Fruit fly (Drosophila melanogaster) whole organism, wandering third instar larva: Measurements from ENCODE around the gene CG3739.

Source experiments
- Abd-B ChIP-seq: fragments of >200 bp; optimal IDR thresholded peaks from 2 replicates; lab custom pipeline; 2017; ENCODE audit warnings: missing biosample characterization, missing genetic modification characterization
- CG32264 ChIP-seq: fragments of 200-800 bp; sonication (Bioruptor generic); optimal IDR thresholded peaks from 2 replicates; lab custom pipeline; 2016; ENCODE audit warnings: missing biosample characterization, missing genetic modification characterization
- CG9705 ChIP-seq: fragments of 200-800 bp; sonication (Bioruptor generic); optimal IDR thresholded peaks from 2 replicates; lab custom pipeline; 2018; ENCODE audit warnings: missing biosample characterization, mild to moderate bottlenecking, missing genetic modification characterization
- CrebA ChIP-seq: fragments of 200-800 bp; sonication (Bioruptor generic); optimal IDR thresholded peaks from 2 replicates; lab custom pipeline; 2016; ENCODE audit warnings: missing biosample characterization, mild to moderate bottlenecking, missing genetic modification characterization, borderline replicate concordance
- Dfd ChIP-seq: fragments of >200 bp; optimal IDR thresholded peaks from 2 replicates; lab custom pipeline; 2017; ENCODE audit warnings: missing biosample characterization, missing genetic modification characterization
- Dif ChIP-seq: fragments of 200-275, 200-300 bp; sonication (Bioruptor generic); optimal IDR thresholded peaks from 2 replicates; lab custom pipeline; 2018; ENCODE audit warnings: missing biosample characterization, missing genetic modification characterization; ENCODE audit not compliant: partially characterized antibody
- GATAd ChIP-seq: sonication (Bioruptor generic); optimal IDR thresholded peaks from 2 replicates; lab custom pipeline; 2016; ENCODE audit warnings: missing biosample characterization, missing genetic modification characterization
- HLH106 ChIP-seq: fragments of 200-800 bp; optimal IDR thresholded peaks from 3 replicates; lab custom pipeline; 2019; ENCODE audit warnings: missing biosample characterization, mild to moderate bottlenecking, missing genetic modification characterization, moderate library complexity
- Hnf4 ChIP-seq: fragments of 200-800 bp; sonication (Bioruptor generic); optimal IDR thresholded peaks from 2 replicates; lab custom pipeline; 2016; ENCODE audit warnings: missing biosample characterization, mild to moderate bottlenecking, missing genetic modification characterization
- Hr78 ChIP-seq: fragments of >200 bp; optimal IDR thresholded peaks from 2 replicates; lab custom pipeline; 2017; ENCODE audit warnings: missing biosample characterization, missing genetic modification characterization
- Hr83 ChIP-seq: fragments of 200-300 bp; sonication (Bioruptor generic); optimal IDR thresholded peaks from 2 replicates; lab custom pipeline; 2016; ENCODE audit warnings: missing biosample characterization, mild to moderate bottlenecking, missing genetic modification characterization, moderate library complexity; ENCODE audit not compliant: poor library complexity, severe bottlenecking
- Jra ChIP-seq: sonication (Bioruptor generic); optimal IDR thresholded peaks from 2 replicates; lab custom pipeline; 2016; ENCODE audit warnings: missing biosample characterization, missing genetic modification characterization
- Mio ChIP-seq: sonication (Bioruptor generic); optimal IDR thresholded peaks from 2 replicates; lab custom pipeline; 2016; ENCODE audit warnings: missing biosample characterization, missing genetic modification characterization
- Myc ChIP-seq: fragments of >200 bp; optimal IDR thresholded peaks from 2 replicates; lab custom pipeline; 2017
- N ChIP-seq: fragments of >200 bp; optimal IDR thresholded peaks from 2 replicates; lab custom pipeline; 2018; ENCODE audit warnings: missing biosample characterization, missing external identifiers, missing genetic modification characterization
- OdsH ChIP-seq: fragments of 200-800 bp; sonication (Bioruptor generic); optimal IDR thresholded peaks from 2 replicates; lab custom pipeline; 2016; ENCODE audit warnings: missing biosample characterization, mild to moderate bottlenecking, missing genetic modification characterization
- Rel ChIP-seq, 2 experiments: fragments of 200-800 bp; sonication (Bioruptor generic) in 1 of 2; optimal IDR thresholded peaks; 2 replicates in 1 of 2; 3 replicates in 1 of 2; lab custom pipeline; 2016 to 2019; ENCODE audit warnings: mild to moderate bottlenecking in 2 of 2, missing biosample characterization in 2 of 2, missing genetic modification characterization in 2 of 2, moderate library complexity in 1 of 2
- Sp1 ChIP-seq: fragments of 200-800 bp; sonication (Bioruptor generic); optimal IDR thresholded peaks from 3 replicates; lab custom pipeline; 2019; ENCODE audit warnings: missing biosample characterization, mild to moderate bottlenecking, missing genetic modification characterization, moderate library complexity
- Vsx2 ChIP-seq: fragments of 200-300, 225-300 bp; sonication (Bioruptor generic); optimal IDR thresholded peaks from 2 replicates; lab custom pipeline; 2018; ENCODE audit warnings: missing biosample characterization, missing genetic modification characterization; ENCODE audit not compliant: partially characterized antibody
- br ChIP-seq: fragments of 200-800 bp; sonication (Bioruptor generic); optimal IDR thresholded peaks from 2 replicates; lab custom pipeline; 2016; ENCODE audit warnings: missing biosample characterization, missing genetic modification characterization
- brk ChIP-seq: fragments of 200-800 bp; sonication (Bioruptor generic); optimal IDR thresholded peaks from 2 replicates; lab custom pipeline; 2016; ENCODE audit warnings: missing biosample characterization, mild to moderate bottlenecking, missing genetic modification characterization
- dl ChIP-seq, 2 experiments: fragments of 175-275, 200-275 bp in 1 of 2; fragments of 200-275 bp in 1 of 2; sonication (Bioruptor generic); optimal IDR thresholded peaks; lab custom pipeline; 2018; ENCODE audit warnings: mild to moderate bottlenecking in 2 of 2, missing biosample characterization in 2 of 2, missing genetic modification characterization in 2 of 2, moderate library complexity in 2 of 2; ENCODE audit not compliant: partially characterized antibody in 2 of 2, insufficient read depth in 1 of 2
- dmrt93B ChIP-seq: fragments of 200-800 bp; sonication (Bioruptor generic); optimal IDR thresholded peaks from 2 replicates; lab custom pipeline; 2018; ENCODE audit warnings: missing biosample characterization, mild to moderate bottlenecking, missing genetic modification characterization
- dsf ChIP-seq: sonication (Bioruptor generic); optimal IDR thresholded peaks from 2 replicates; lab custom pipeline; 2016; ENCODE audit warnings: missing biosample characterization, missing genetic modification characterization, borderline replicate concordance
- ey ChIP-seq: fragments of 200-800 bp; sonication (Bioruptor generic); optimal IDR thresholded peaks from 2 replicates; lab custom pipeline; 2016; ENCODE audit warnings: missing biosample characterization, missing genetic modification characterization
- foxo ChIP-seq, 2 experiments: fragments of 200-800 bp; sonication (Bioruptor generic); optimal IDR thresholded peaks; 2 replicates in 1 of 2; 3 replicates in 1 of 2; lab custom pipeline; 2016 to 2017; ENCODE audit warnings: missing biosample characterization in 2 of 2, missing genetic modification characterization in 2 of 2
- fru ChIP-seq: fragments of 200-800 bp; sonication (Bioruptor generic); optimal IDR thresholded peaks from 3 replicates; lab custom pipeline; 2016; ENCODE audit warnings: missing biosample characterization, mild to moderate bottlenecking, missing genetic modification characterization
- h ChIP-seq: fragments of 200-800 bp; sonication (Bioruptor generic); optimal IDR thresholded peaks from 3 replicates; lab custom pipeline; 2016; ENCODE audit warnings: missing biosample characterization, mild to moderate bottlenecking, missing genetic modification characterization
- jim ChIP-seq: fragments of 175-275, 200-325 bp; sonication (Bioruptor generic); optimal IDR thresholded peaks from 2 replicates; lab custom pipeline; 2016; ENCODE audit warnings: missing biosample characterization, mild to moderate bottlenecking, missing genetic modification characterization
- lola ChIP-seq: fragments of >200 bp; optimal IDR thresholded peaks from 2 replicates; lab custom pipeline; 2017; ENCODE audit warnings: missing biosample characterization, missing genetic modification characterization
- pan ChIP-seq: fragments of >200 bp; optimal IDR thresholded peaks from 2 replicates; lab custom pipeline; 2017
- psq ChIP-seq: fragments of 200-800 bp; sonication (Bioruptor generic); optimal IDR thresholded peaks from 3 replicates; lab custom pipeline; 2017; ENCODE audit warnings: missing biosample characterization, mild to moderate bottlenecking, missing genetic modification characterization, moderate library complexity
- rgr ChIP-seq: fragments of 200-800 bp; sonication (Bioruptor generic); optimal IDR thresholded peaks from 3 replicates; lab custom pipeline; 2016; ENCODE audit warnings: missing biosample characterization, mild to moderate bottlenecking, missing genetic modification characterization
- sage ChIP-seq: fragments of 200-800 bp; sonication (Bioruptor generic); optimal IDR thresholded peaks from 2 replicates; lab custom pipeline; 2016; ENCODE audit warnings: missing biosample characterization, mild to moderate bottlenecking, missing genetic modification characterization
- sv ChIP-seq: fragments of 200-800 bp; sonication (Bioruptor generic); optimal IDR thresholded peaks from 3 replicates; lab custom pipeline; 2016; ENCODE audit warnings: missing biosample characterization, missing genetic modification characterization
- tai ChIP-seq: sonication (Bioruptor generic); optimal IDR thresholded peaks from 2 replicates; lab custom pipeline; 2016; ENCODE audit warnings: missing biosample characterization, missing genetic modification characterization
- usp ChIP-seq: fragments of >200 bp; optimal IDR thresholded peaks from 2 replicates; lab custom pipeline; 2017; ENCODE audit warnings: missing biosample characterization, missing genetic modification characterization
- woc ChIP-seq: sonication (Bioruptor generic); optimal IDR thresholded peaks from 2 replicates; lab custom pipeline; 2016; ENCODE audit warnings: missing biosample characterization, mild to moderate bottlenecking, missing genetic modification characterization

CG3739 gene

DNA sequence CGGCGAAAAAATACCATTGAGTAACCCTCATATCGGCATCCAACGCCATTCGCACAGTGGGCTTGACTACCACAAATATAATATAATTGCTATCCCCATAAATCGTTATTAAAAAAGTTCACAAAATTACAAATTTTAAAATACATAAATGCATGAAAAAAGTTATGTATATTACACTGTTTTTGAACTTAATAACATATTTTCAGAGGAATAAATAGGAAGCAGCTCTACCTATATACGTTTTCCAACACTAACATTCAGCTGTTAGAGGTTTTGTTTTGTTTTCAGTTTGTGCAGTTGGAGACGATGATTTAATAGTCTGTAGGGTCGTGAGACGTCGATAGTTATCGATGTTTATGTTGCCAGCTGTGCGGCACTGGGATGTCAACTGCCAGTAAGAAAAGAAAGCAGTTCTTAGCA is 9.9 kb downstream of the CG3739 start, which contains the start of the genes Ino80 and Aptx:
TSS of gene Ino80 (minus strand) at position 58 of the 420 bp plus-strand sequence.
TSS of gene Aptx (plus strand) at position 360 of the 420 bp plus-strand sequence.
- TF ChIP-seq sv (GFP tag; lab: Kevin White, UChicago) (peak; percentile 97), CG32264 (peak; percentile 83), Jra (GFP tag; lab: Kevin White, UChicago) (peak; percentile 96), tai (GFP tag; lab: Kevin White, UChicago) (peak; percentile 97), Dif (GFP tag; lab: Kevin White, UChicago) (no peak), Rel (GFP tag; optimal IDR thresholded peaks at IDR 0.05; lab: Kevin White, UChicago) (no peak), Rel (tag; optimal IDR thresholded peaks at IDR 0.05; lab: Kevin White, UChicago) (no peak), Abd-B (no peak), dsf (GFP tag; lab: Kevin White, UChicago) (peak; percentile 91), Dfd (GFP tag; lab: Kevin White, UChicago) (no peak), N (GFP tag; lab: Kevin White, UChicago) (no peak), OdsH (peak; percentile 91), sage (peak; percentile 75), Sp1 (GFP tag; lab: Kevin White, UChicago) (peak; percentile 86), h (GFP tag; lab: Kevin White, UChicago) (peak; percentile 95), foxo (GFP tag; optimal IDR thresholded peaks at IDR 0.05; lab: Kevin White, UChicago) (peak; percentile 63 to 96), Vsx2 (GFP tag; lab: Kevin White, UChicago) (no peak), usp (GFP tag; lab: Kevin White, UChicago) (no peak), lola (no peak), jim (peak; percentile 67), dmrt93B (GFP tag; lab: Kevin White, UChicago) (peak; percentile 91), Hr83 (GFP tag; lab: Kevin White, UChicago) (peak; percentile 45), Hnf4 (GFP tag; lab: Kevin White, UChicago) (peak; percentile 94), br (GFP tag; lab: Kevin White, UChicago) (peak; percentile 92), dl (GFP tag; optimal IDR thresholded peaks at IDR 0.05; lab: Kevin White, UChicago; ENCODE audit: insufficient read depth in 1 of 2, partially characterized antibody in 2 of 2) (no peak), HLH106 (tag; lab: Kevin White, UChicago) (peak; percentile 93), Hr78 (GFP tag; lab: Kevin White, UChicago) (no peak), Myc (lab: Kevin White, UChicago) (peak; percentile 21), Mio (peak; percentile 57), ey (GFP tag; lab: Kevin White, UChicago) (peak; percentile 94), psq (GFP tag; lab: Kevin White, UChicago) (peak; percentile 90), brk (peak; percentile 95), GATAd (GFP tag; lab: Kevin White, UChicago) (peak; percentile 87), fru (GFP tag; lab: Kevin White, UChicago) (peak; percentile 93), rgr (peak; percentile 95), CrebA (GFP tag; lab: Kevin White, UChicago) (peak; percentile 18), CG9705 (GFP tag; lab: Kevin White, UChicago) (peak; percentile 85), woc (GFP tag; lab: Kevin White, UChicago) (peak; percentile 90), pan (lab: Kevin White, UChicago) (no peak)

DNA sequence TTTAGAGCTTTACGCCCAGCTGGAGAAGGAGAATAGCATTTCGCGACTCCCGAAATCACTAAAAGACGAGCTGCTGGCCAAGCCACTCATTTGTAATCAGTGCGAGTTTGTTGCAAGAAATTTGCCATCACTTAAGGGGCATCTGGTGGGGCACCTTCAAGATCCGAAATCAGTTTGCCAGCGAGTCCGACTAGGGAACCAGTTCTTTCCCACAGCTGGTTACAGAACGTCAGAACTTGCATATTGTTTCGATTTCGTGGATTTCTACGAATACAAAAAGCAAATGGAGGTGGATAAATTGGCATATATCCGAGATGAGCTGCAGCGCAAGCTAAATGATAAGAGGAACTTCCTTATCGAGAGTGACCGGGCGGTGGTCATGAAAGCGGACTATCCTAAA is 11.1 kb downstream of the CG3739 start:
- no peak for TF ChIP-seq Dif (GFP tag; lab: Kevin White, UChicago)
- TF ChIP-seq br (GFP tag; lab: Kevin White, UChicago) = no peak
- no peak for TF ChIP-seq sage
- TF ChIP-seq rgr = no peak

DNA sequence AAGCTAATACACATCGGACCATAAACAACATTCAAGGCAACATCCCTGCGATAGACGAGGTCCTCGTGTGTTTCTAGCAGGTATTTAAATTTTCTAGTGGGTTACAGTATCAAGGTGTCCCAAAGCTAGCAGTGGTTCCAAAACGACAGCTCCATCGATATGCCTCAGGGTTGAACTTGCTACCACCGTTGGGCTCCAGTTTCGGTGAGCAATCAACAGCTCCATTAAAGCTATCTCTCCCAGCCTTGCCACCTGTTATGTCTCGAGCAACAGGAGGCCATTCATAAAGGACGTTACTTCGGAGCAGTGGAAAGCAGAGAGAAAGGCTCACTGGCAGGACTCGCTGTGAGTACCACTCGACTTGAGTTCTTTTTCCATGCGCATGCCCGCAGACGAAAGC is 13.7 kb downstream of the CG3739 start:
- TF ChIP-seq lola (no peak), dmrt93B (GFP tag; lab: Kevin White, UChicago) (no peak), Rel (GFP tag; optimal IDR thresholded peaks at IDR 0.05; lab: Kevin White, UChicago) (no peak), Rel (tag; optimal IDR thresholded peaks at IDR 0.05; lab: Kevin White, UChicago) (no peak), Mio (no peak), CrebA (GFP tag; lab: Kevin White, UChicago) (no peak), woc (GFP tag; lab: Kevin White, UChicago) (no peak), N (GFP tag; lab: Kevin White, UChicago) (no peak), usp (GFP tag; lab: Kevin White, UChicago) (no peak), ey (GFP tag; lab: Kevin White, UChicago) (no peak), GATAd (GFP tag; lab: Kevin White, UChicago) (no peak), h (GFP tag; lab: Kevin White, UChicago) (no peak), Hr83 (GFP tag; lab: Kevin White, UChicago) (no peak)
- TF ChIP-seq, all 38 proteins: peak for 0
